Worm (Caenorhabditis elegans): Measurements from ENCODE around the gene ZK686.1.

- TF ChIP-seq unc-62 (GFP tag; optimal IDR thresholded peaks at IDR 0.05) = no peak
- TF ChIP-seq lin-39 (tag; optimal IDR thresholded peaks at IDR 0.05) = no peak
- no peak for TF ChIP-seq zag-1 (tag; optimal IDR thresholded peaks at IDR 0.05)
- TF ChIP-seq pqm-1 (tag; optimal IDR thresholded peaks at IDR 0.05) = peak; percentile 56
- no peak for TF ChIP-seq nhr-28 (tag; optimal IDR thresholded peaks at IDR 0.05)
- no peak for TF ChIP-seq snpc-4 (tag; optimal IDR thresholded peaks at IDR 0.05)
- no peak for TF ChIP-seq unc-39 (tag; optimal IDR thresholded peaks at IDR 0.05)
- no peak for TF ChIP-seq skn-1 (tag; optimal IDR thresholded peaks at IDR 0.05)
- no peak for TF ChIP-seq ZK546.5 (tag; optimal IDR thresholded peaks at IDR 0.05)
- TF ChIP-seq ceh-82 (tag; optimal IDR thresholded peaks at IDR 0.05) = no peak
- no peak for TF ChIP-seq eor-1 (tag; optimal IDR thresholded peaks at IDR 0.05)
These were observed 10.7 kb upstream of the ZK686.1 start for ce11 chrIII:7762250-7762649.
